Fruit fly (Drosophila melanogaster): ENCODE results near the gene Stim.

Gene Stim

DNA sequence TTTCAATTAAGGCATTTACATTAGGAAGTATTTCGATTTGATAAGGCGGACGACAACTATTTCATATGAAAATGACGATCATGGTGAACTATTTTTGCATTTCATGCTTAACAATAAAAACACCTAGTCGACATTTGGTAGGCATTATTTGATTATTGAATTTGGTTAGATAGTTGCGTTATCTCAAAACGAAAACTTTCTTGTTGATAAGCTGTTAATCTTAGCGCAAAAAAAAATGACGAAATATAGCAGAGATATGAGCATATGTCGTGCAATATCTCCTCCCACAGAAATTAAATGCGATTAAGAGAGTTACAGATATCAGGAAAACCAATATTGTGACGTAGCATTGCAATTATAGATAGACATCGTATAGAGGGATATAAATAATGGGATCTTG is 51.5 kb downstream of the Stim start:
- TF ChIP-seq CG11902 (GFP tag; optimal IDR thresholded peaks at IDR 0.05) = no peak
- TF ChIP-seq pdm3 (GFP tag; optimal IDR thresholded peaks at IDR 0.05) = no peak
- TF ChIP-seq Hr38 (GFP tag; optimal IDR thresholded peaks at IDR 0.05) = no peak
- no peak for TF ChIP-seq CG31627 (GFP tag; optimal IDR thresholded peaks at IDR 0.05)
- no peak for TF ChIP-seq acj6 (GFP tag; optimal IDR thresholded peaks at IDR 0.05)
- no peak for TF ChIP-seq Eip75B (GFP tag; optimal IDR thresholded peaks at IDR 0.05)
- no peak for TF ChIP-seq cyc (GFP tag; optimal IDR thresholded peaks at IDR 0.05)
- TF ChIP-seq salr (GFP tag; optimal IDR thresholded peaks at IDR 0.05) = no peak
- TF ChIP-seq CG6854 (GFP tag; optimal IDR thresholded peaks at IDR 0.05) = no peak
- TF ChIP-seq CG8632 (GFP tag; optimal IDR thresholded peaks at IDR 0.05) = no peak
- no peak for TF ChIP-seq net (GFP tag; optimal IDR thresholded peaks at IDR 0.05)
- TF ChIP-seq topi (GFP tag; optimal IDR thresholded peaks at IDR 0.05) = no peak
- no peak for TF ChIP-seq CG8319 (GFP tag; optimal IDR thresholded peaks at IDR 0.05)
- no peak for TF ChIP-seq CG11762 (GFP tag; optimal IDR thresholded peaks at IDR 0.05; ENCODE audit: insufficient read depth)
- TF ChIP-seq CG8119 (GFP tag; IDR thresholded peaks at IDR 0.05) = no peak
- TF ChIP-seq CG7368 (GFP tag; optimal IDR thresholded peaks at IDR 0.05) = no peak
- no peak for TF ChIP-seq spab (GFP tag; optimal IDR thresholded peaks at IDR 0.05)

DNA sequence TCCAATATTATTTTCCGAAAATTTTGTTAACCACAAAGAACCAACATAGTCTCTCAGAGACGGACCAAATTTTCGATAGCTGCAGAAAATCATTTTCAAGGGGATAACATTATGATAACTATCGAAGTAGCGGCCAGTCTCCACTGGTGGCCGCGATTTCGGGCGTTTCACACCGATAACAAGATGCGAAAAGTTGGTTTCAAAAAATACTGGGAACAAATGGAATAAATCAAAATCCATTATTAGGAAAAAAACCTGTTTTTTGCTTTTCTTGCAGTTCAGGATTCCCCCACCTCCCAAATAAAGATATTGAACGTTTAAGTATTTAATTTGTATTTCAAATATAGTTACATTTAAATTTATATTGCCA is 53.0 kb downstream of the Stim start, which contains the start of gene tay:
Gene tay, minus strand, starts transcription at position 65 of the 370 bp plus-strand sequence.
- TF ChIP-seq pdm3 (GFP tag; optimal IDR thresholded peaks at IDR 0.05) = no peak
- peak; percentile 12 for TF ChIP-seq Sox14 (GFP tag; optimal IDR thresholded peaks at IDR 0.05)
- peak; percentile 0 for TF ChIP-seq CG31627 (GFP tag; optimal IDR thresholded peaks at IDR 0.05)
- peak; percentile 61 for TF ChIP-seq Eip78C (GFP tag)
- peak; percentile 6 for TF ChIP-seq Hr39 (GFP tag; optimal IDR thresholded peaks at IDR 0.05)
- TF ChIP-seq CG15336 (GFP tag; IDR thresholded peaks at IDR 0.05) = no peak

DNA sequence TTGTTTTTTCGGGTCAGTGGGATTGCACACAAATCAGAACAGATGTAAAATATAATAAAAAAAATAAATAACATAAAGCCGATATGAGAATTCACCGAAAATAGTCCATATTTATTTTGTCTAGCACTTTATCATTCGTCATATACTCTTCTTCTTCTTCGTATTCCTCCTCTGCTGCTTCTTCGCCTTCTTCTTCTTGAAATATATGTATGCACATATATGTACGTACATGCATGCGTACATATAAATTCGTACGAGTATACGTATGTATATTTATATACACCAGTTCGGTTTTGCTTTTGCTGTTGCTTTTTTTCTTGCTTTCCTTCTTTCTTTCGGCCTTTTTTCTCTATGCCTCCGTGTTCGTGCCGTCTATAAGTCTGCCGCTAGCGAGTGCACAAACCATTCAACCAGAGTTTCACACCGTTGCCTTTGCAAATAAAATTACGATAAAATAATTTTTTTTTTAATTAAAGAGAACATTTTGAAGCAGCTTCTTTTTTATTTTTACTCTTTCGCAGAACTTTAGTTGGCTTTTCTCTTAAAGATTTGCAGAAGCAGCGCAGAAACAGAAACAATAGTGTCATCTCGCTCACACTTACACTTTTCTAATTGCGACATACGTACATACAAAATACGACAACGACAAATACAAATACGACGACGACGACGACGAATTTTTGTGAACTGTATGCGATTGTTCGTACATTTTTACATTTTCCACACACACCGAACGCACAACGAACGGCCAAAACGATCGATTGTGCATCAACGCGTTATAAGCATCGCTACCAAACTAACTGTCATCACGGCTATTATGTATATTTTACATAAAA is 53.6 kb downstream of the Stim start:
- TF ChIP-seq fkh (GFP tag; optimal IDR thresholded peaks at IDR 0.05) = peak; percentile 87
- TF ChIP-seq Sox14 (GFP tag; optimal IDR thresholded peaks at IDR 0.05) = no peak
- no peak for TF ChIP-seq CG7368 (GFP tag; optimal IDR thresholded peaks at IDR 0.05)
- peak in 1 of 2 experiments; percentile 81 for TF ChIP-seq salr (GFP tag; optimal IDR thresholded peaks at IDR 0.05)
- TF ChIP-seq CG9139 (GFP tag; optimal IDR thresholded peaks at IDR 0.05) = peak; percentile 92
- TF ChIP-seq dsx (GFP tag; optimal IDR thresholded peaks at IDR 0.05; ENCODE audit: poor library complexity, severe bottlenecking) = peak; percentile 88
- peak; percentile 98 for TF ChIP-seq CG6163 (GFP tag; IDR thresholded peaks at IDR 0.05)
- peak; percentile 88 for TF ChIP-seq dac (GFP tag; optimal IDR thresholded peaks at IDR 0.05)
- no peak for TF ChIP-seq svp (GFP tag)
- peak; percentile 89 for TF ChIP-seq CG10669 (GFP tag; optimal IDR thresholded peaks at IDR 0.05)
- no peak for TF ChIP-seq vri (GFP tag; optimal IDR thresholded peaks at IDR 0.05)
- TF ChIP-seq CG6276 (GFP tag; optimal IDR thresholded peaks at IDR 0.05) = peak; percentile 97
- TF ChIP-seq CG6854 (GFP tag; optimal IDR thresholded peaks at IDR 0.05) = peak; percentile 89
- peak; percentile 97 to 98 for TF ChIP-seq ss (GFP tag; optimal IDR thresholded peaks at IDR 0.05)
- peak; percentile 94 for TF ChIP-seq CG1621 (tag; optimal IDR thresholded peaks at IDR 0.05)
- no peak for TF ChIP-seq Smox (GFP tag; optimal IDR thresholded peaks at IDR 0.05)
- TF ChIP-seq Ets21C (GFP tag; optimal IDR thresholded peaks at IDR 0.05) = no peak
- TF ChIP-seq Sox102F (GFP tag; optimal IDR thresholded peaks at IDR 0.05) = no peak
- peak; percentile 90 for TF ChIP-seq CG3032 (tag; optimal IDR thresholded peaks at IDR 0.05)
- TF ChIP-seq pdm3 (GFP tag; optimal IDR thresholded peaks at IDR 0.05) = no peak
- TF ChIP-seq CG31627 (GFP tag; optimal IDR thresholded peaks at IDR 0.05) = no peak
- peak; percentile 92 for TF ChIP-seq Ets96B (tag; optimal IDR thresholded peaks at IDR 0.05)
- TF ChIP-seq Eip78C (GFP tag) = peak; percentile 76
- TF ChIP-seq cyc (GFP tag; optimal IDR thresholded peaks at IDR 0.05) = no peak
- peak; percentile 46 for TF ChIP-seq CG11762 (GFP tag; optimal IDR thresholded peaks at IDR 0.05; ENCODE audit: insufficient read depth)
- TF ChIP-seq CG6792 (GFP tag; optimal IDR thresholded peaks at IDR 0.05) = peak; percentile 39
- no peak for TF ChIP-seq Hr38 (GFP tag; optimal IDR thresholded peaks at IDR 0.05)
- TF ChIP-seq CG10631 (GFP tag; optimal IDR thresholded peaks at IDR 0.05) = no peak
- TF ChIP-seq Met (GFP tag; optimal IDR thresholded peaks at IDR 0.05) = no peak
- TF ChIP-seq Blimp-1 (GFP tag; optimal IDR thresholded peaks at IDR 0.05) = no peak
- peak; percentile 92 for TF ChIP-seq CG8119 (GFP tag; IDR thresholded peaks at IDR 0.05)
- TF ChIP-seq CG11902 (GFP tag; optimal IDR thresholded peaks at IDR 0.05) = no peak
- peak; percentile 94 for TF ChIP-seq CG6808 (GFP tag; optimal IDR thresholded peaks at IDR 0.05)
- no peak for TF ChIP-seq CG32006 (GFP tag; optimal IDR thresholded peaks at IDR 0.05)
- TF ChIP-seq Hr4 (GFP tag; optimal IDR thresholded peaks at IDR 0.05) = no peak
- peak; percentile 75 for TF ChIP-seq CG8632 (GFP tag; optimal IDR thresholded peaks at IDR 0.05)

All from whole organism, prepupa.